Fruit fly (Drosophila melanogaster): ENCODE results near the gene CG3795.

DNA sequence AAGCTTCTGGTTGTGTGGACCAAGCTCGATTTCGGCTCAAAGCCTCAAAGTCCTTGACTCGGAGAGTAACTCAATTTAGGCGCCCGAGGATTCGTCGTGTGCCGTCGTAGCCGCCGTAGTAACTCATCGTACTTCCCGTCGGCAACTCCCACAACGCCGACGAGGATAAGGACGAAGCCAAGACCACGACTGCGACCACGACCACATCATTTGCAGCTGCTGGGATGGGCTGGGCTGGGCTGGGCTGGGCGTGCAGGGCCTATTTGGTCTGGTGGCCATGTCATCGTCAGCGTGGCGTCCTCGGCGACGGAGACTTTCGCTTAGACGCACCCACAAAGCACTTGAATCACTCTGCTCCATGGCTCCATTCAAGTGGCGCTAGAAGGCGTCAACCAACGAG lies 25.1 kb upstream of the CG3795 start:
- TF ChIP-seq N (GFP tag; optimal IDR thresholded peaks at IDR 0.05) (no peak), Jra (GFP tag; optimal IDR thresholded peaks at IDR 0.05) (no peak), h (GFP tag; optimal IDR thresholded peaks at IDR 0.05) (no peak), br (GFP tag; optimal IDR thresholded peaks at IDR 0.05) (no peak), pan (optimal IDR thresholded peaks at IDR 0.05) (no peak), dmrt93B (GFP tag; optimal IDR thresholded peaks at IDR 0.05) (no peak), Rel (GFP tag; optimal IDR thresholded peaks at IDR 0.05) (no peak), Rel (tag; optimal IDR thresholded peaks at IDR 0.05) (no peak), Dfd (GFP tag; optimal IDR thresholded peaks at IDR 0.05) (no peak), tai (GFP tag; optimal IDR thresholded peaks at IDR 0.05) (no peak), Hr78 (GFP tag; optimal IDR thresholded peaks at IDR 0.05) (no peak), sage (GFP tag; optimal IDR thresholded peaks at IDR 0.05) (no peak), usp (GFP tag; optimal IDR thresholded peaks at IDR 0.05) (no peak), Mio (GFP tag; optimal IDR thresholded peaks at IDR 0.05) (no peak), Dif (GFP tag; optimal IDR thresholded peaks at IDR 0.05; ENCODE audit: partially characterized antibody) (no peak)
